Worm (Caenorhabditis elegans) whole organism, L1 larva: Measurements from ENCODE around the gene C50B6.3.
A peak's percentile ranks its signal among the peaks of the same experiment; 100 is the strongest.

Experiments used
- C04F5.9 ChIP-seq: sonication (generic microtip); optimal IDR thresholded peaks from 2 replicates; lab custom pipeline; 2016; ENCODE audit warnings: missing genetic modification characterization, missing compliant biosample characterization
- C16A3.4 ChIP-seq: fragments of 150-350 bp; optimal IDR thresholded peaks from 2 replicates; lab custom pipeline; 2014; ENCODE audit warnings: missing biosample characterization, missing genetic modification characterization
- C34B4.2 ChIP-seq: sonication (generic microtip); optimal IDR thresholded peaks from 2 replicates; lab custom pipeline; 2017; ENCODE audit warnings: mild to moderate bottlenecking, missing genetic modification characterization, missing compliant biosample characterization
- Y116A8C.19 ChIP-seq: sonication (generic microtip); optimal IDR thresholded peaks from 2 replicates; lab custom pipeline; 2016; ENCODE audit warnings: missing compliant biosample characterization, missing genetic modification characterization, borderline replicate concordance
- aha-1 ChIP-seq: fragments of 150-350 bp; optimal IDR thresholded peaks from 2 replicates; lab custom pipeline; 2014; ENCODE audit warnings: missing biosample characterization, missing genetic modification characterization
- ama-1 ChIP-seq: fragments of 150-350 bp; optimal IDR thresholded peaks from 2 replicates; lab custom pipeline; 2014
- ceh-63 ChIP-seq: fragments of 200-800 bp; sonication (Bioruptor generic); optimal IDR thresholded peaks from 2 replicates; lab custom pipeline; 2018; ENCODE audit warnings: mild to moderate bottlenecking, missing genetic modification characterization, missing compliant biosample characterization
- ceh-8 ChIP-seq: fragments of 200-800 bp; sonication (Bioruptor generic); optimal IDR thresholded peaks from 2 replicates; lab custom pipeline; 2018; ENCODE audit warnings: mild to moderate bottlenecking, missing genetic modification characterization, moderate library complexity, missing compliant biosample characterization
- ceh-88 ChIP-seq: fragments of 200-800 bp; sonication (Bioruptor generic); IDR thresholded peaks from 2 replicates; pipeline ENCODE4 v1.3.6; 2022; ENCODE audit warnings: missing genetic modification characterization, missing compliant biosample characterization
- ceh-90 ChIP-seq: sonication (generic microtip); optimal IDR thresholded peaks from 2 replicates; lab custom pipeline; 2016; ENCODE audit warnings: missing genetic modification characterization, missing compliant biosample characterization
- ces-1 ChIP-seq: fragments of 150-350 bp; optimal IDR thresholded peaks from 2 replicates; lab custom pipeline; 2014; ENCODE audit warnings: missing biosample characterization, missing genetic modification reagents, missing genetic modification characterization
- egl-13 ChIP-seq: sonication (generic microtip); optimal IDR thresholded peaks from 2 replicates; lab custom pipeline; 2016; ENCODE audit warnings: missing genotype, missing genetic modification reagents, missing genetic modification characterization, missing compliant biosample characterization
- elt-2 ChIP-seq: sonication (generic microtip); optimal IDR thresholded peaks from 2 replicates; lab custom pipeline; 2016; ENCODE audit warnings: missing genetic modification characterization, mild to moderate bottlenecking, inconsistent platforms, missing compliant biosample characterization, missing genetic modification reagents
- elt-3 ChIP-seq, 6 experiments: fragments of 150-350 bp in 1 of 6; sonication (generic microtip); optimal IDR thresholded peaks; 2 replicates each; lab custom pipeline; 2017 to 2018; ENCODE audit warnings: missing biosample characterization in 6 of 6, missing genetic modification characterization in 6 of 6, inconsistent platforms in 1 of 6
- fkh-4 ChIP-seq: sonication (generic microtip); optimal IDR thresholded peaks from 2 replicates; lab custom pipeline; 2016; ENCODE audit warnings: missing compliant biosample characterization, missing genetic modification characterization, borderline replicate concordance
- fos-1 ChIP-seq: fragments of 150-350 bp; optimal IDR thresholded peaks from 2 replicates; lab custom pipeline; 2014; ENCODE audit warnings: missing biosample characterization, missing genetic modification characterization
- hlh-4 ChIP-seq: sonication (generic microtip); optimal IDR thresholded peaks from 2 replicates; lab custom pipeline; 2016; ENCODE audit warnings: mild to moderate bottlenecking, missing genetic modification characterization, missing compliant biosample characterization
- hpl-2 ChIP-seq: fragments of 150-350 bp; optimal IDR thresholded peaks from 2 replicates; lab custom pipeline; 2014; ENCODE audit warnings: missing biosample characterization, missing genetic modification reagents, missing genetic modification characterization
- irx-1 ChIP-seq: sonication (generic microtip); optimal IDR thresholded peaks from 2 replicates; lab custom pipeline; 2016; ENCODE audit warnings: missing genetic modification characterization, missing compliant biosample characterization
- jun-1 ChIP-seq: fragments of 150-350 bp; optimal IDR thresholded peaks from 2 replicates; lab custom pipeline; 2014; ENCODE audit warnings: missing biosample characterization, missing genetic modification reagents, missing genetic modification characterization
- lin-13 ChIP-seq: fragments of 150-350 bp; optimal IDR thresholded peaks from 2 replicates; lab custom pipeline; 2014; ENCODE audit warnings: missing biosample characterization, missing genetic modification reagents, missing genetic modification characterization
- lin-14 ChIP-seq: fragments of 200-800 bp; sonication (Bioruptor generic); optimal IDR thresholded peaks from 2 replicates; lab custom pipeline; 2018; ENCODE audit warnings: mild to moderate bottlenecking, missing genetic modification characterization, moderate library complexity, missing compliant biosample characterization
- lin-15B ChIP-seq: fragments of 150-350 bp; sonication (generic microtip); optimal IDR thresholded peaks from 3 replicates; lab custom pipeline; 2014; ENCODE audit warnings: missing biosample characterization, missing genetic modification characterization
- lin-35 ChIP-seq, 2 experiments: fragments of 150-350 bp; optimal IDR thresholded peaks; 2 replicates each; lab custom pipeline; 2014; ENCODE audit warnings: missing biosample characterization in 2 of 2, missing genetic modification characterization in 2 of 2, missing genetic modification reagents in 2 of 2
- lin-39 ChIP-seq: fragments of 150-350 bp; optimal IDR thresholded peaks from 2 replicates; lab custom pipeline; 2014; ENCODE audit warnings: missing biosample characterization, missing genetic modification reagents, missing genetic modification characterization
- mab-9 ChIP-seq: fragments of 200-800 bp; sonication (Bioruptor generic); IDR thresholded peaks from 2 replicates; pipeline ENCODE4 v1.3.6; 2022; ENCODE audit warnings: missing genetic modification reagents, missing genetic modification characterization, missing compliant biosample characterization
- mdl-1 ChIP-seq, 2 experiments: fragments of 150-350 bp; optimal IDR thresholded peaks; 2 replicates each; lab custom pipeline; 2014 to 2017; ENCODE audit warnings: missing biosample characterization in 2 of 2, missing genetic modification characterization in 2 of 2, inconsistent platforms in 1 of 2
- mef-2 ChIP-seq: fragments of 150-350 bp; optimal IDR thresholded peaks from 2 replicates; lab custom pipeline; 2014; ENCODE audit warnings: missing biosample characterization, missing genetic modification characterization
- nhr-12 ChIP-seq: sonication (generic microtip); optimal IDR thresholded peaks from 2 replicates; lab custom pipeline; 2017; ENCODE audit warnings: missing biosample characterization, missing genetic modification characterization
- nhr-19 ChIP-seq: fragments of 200-800 bp; sonication (Bioruptor generic); conservative IDR thresholded peaks from 2 replicates; pipeline ENCODE4 v1.3.6; 2022; ENCODE audit warnings: missing genetic modification characterization, missing compliant biosample characterization
- nhr-20 ChIP-seq: sonication (generic microtip); optimal IDR thresholded peaks from 2 replicates; lab custom pipeline; 2016; ENCODE audit warnings: mild to moderate bottlenecking, missing genetic modification characterization, missing compliant biosample characterization
- nhr-28 ChIP-seq: fragments of 150-350 bp; optimal IDR thresholded peaks from 2 replicates; lab custom pipeline; 2014; ENCODE audit warnings: missing biosample characterization, missing genetic modification characterization
- nhr-71 ChIP-seq: sonication (generic microtip); optimal IDR thresholded peaks from 2 replicates; lab custom pipeline; 2016; ENCODE audit warnings: mild to moderate bottlenecking, missing genetic modification characterization, moderate library complexity, missing compliant biosample characterization
- nhr-76 ChIP-seq: sonication (generic microtip); optimal IDR thresholded peaks from 2 replicates; lab custom pipeline; 2017; ENCODE audit warnings: missing biosample characterization, missing genetic modification characterization
- nhr-77 ChIP-seq: fragments of 150-350 bp; optimal IDR thresholded peaks from 2 replicates; lab custom pipeline; 2014; ENCODE audit warnings: missing biosample characterization, missing genetic modification characterization
- nhr-84 ChIP-seq: sonication (generic microtip); optimal IDR thresholded peaks from 2 replicates; lab custom pipeline; 2017; ENCODE audit warnings: missing biosample characterization, missing genetic modification characterization
- nhr-90 ChIP-seq: sonication (generic microtip); optimal IDR thresholded peaks from 2 replicates; lab custom pipeline; 2016; ENCODE audit warnings: mild to moderate bottlenecking, missing genetic modification characterization, missing compliant biosample characterization; ENCODE audit not compliant: poor library complexity
- pag-3 ChIP-seq: sonication (generic microtip); optimal IDR thresholded peaks from 2 replicates; lab custom pipeline; 2017; ENCODE audit warnings: missing genetic modification characterization, mild to moderate bottlenecking, missing compliant biosample characterization, antibody characterized with exemption, borderline replicate concordance; ENCODE audit not compliant: insufficient read depth
- sox-4 ChIP-seq: sonication (generic microtip); optimal IDR thresholded peaks from 2 replicates; lab custom pipeline; 2016; ENCODE audit warnings: missing genetic modification characterization, missing compliant biosample characterization
- sptf-1 ChIP-seq: fragments of 150-350 bp; optimal IDR thresholded peaks from 2 replicates; lab custom pipeline; 2014; ENCODE audit warnings: missing biosample characterization, missing genetic modification characterization
- sup-37 ChIP-seq: fragments of 200-800 bp; sonication (Bioruptor generic); optimal IDR thresholded peaks from 2 replicates; lab custom pipeline; 2018; ENCODE audit warnings: mild to moderate bottlenecking, missing genetic modification characterization, missing compliant biosample characterization
- swsn-7 ChIP-seq: sonication (generic microtip); optimal IDR thresholded peaks from 2 replicates; lab custom pipeline; 2016; ENCODE audit warnings: missing genetic modification characterization, missing compliant biosample characterization
- tbx-2 ChIP-seq: sonication (generic microtip); optimal IDR thresholded peaks from 2 replicates; lab custom pipeline; 2016; ENCODE audit warnings: missing genetic modification characterization, missing compliant biosample characterization
- unc-130 ChIP-seq: fragments of 150-350 bp; optimal IDR thresholded peaks from 2 replicates; lab custom pipeline; 2017; ENCODE audit warnings: missing biosample characterization, missing genetic modification characterization, inconsistent platforms
- unc-30 ChIP-seq: sonication (generic microtip); optimal IDR thresholded peaks from 2 replicates; lab custom pipeline; 2017; ENCODE audit warnings: missing biosample characterization, missing genetic modification characterization
- unc-62 ChIP-seq: fragments of 150-350 bp; optimal IDR thresholded peaks from 2 replicates; lab custom pipeline; 2014; ENCODE audit warnings: missing biosample characterization, missing genetic modification reagents, missing genetic modification characterization
- unc-98 ChIP-seq: fragments of 200-800 bp; sonication (Bioruptor generic); IDR thresholded peaks from 2 replicates; pipeline ENCODE4 v1.3.6; 2022; ENCODE audit warnings: missing genetic modification characterization, missing compliant biosample characterization
- xbp-1 ChIP-seq: sonication (generic microtip); optimal IDR thresholded peaks from 2 replicates; lab custom pipeline; 2016; ENCODE audit warnings: missing genetic modification characterization, missing compliant biosample characterization
- zag-1 ChIP-seq: fragments of 150-350 bp; optimal IDR thresholded peaks from 2 replicates; lab custom pipeline; 2014; ENCODE audit warnings: missing biosample characterization, missing genetic modification characterization
- zip-4 ChIP-seq: fragments of 200-800 bp; sonication (Bioruptor generic); optimal IDR thresholded peaks from 2 replicates; lab custom pipeline; 2018; ENCODE audit warnings: mild to moderate bottlenecking, missing genetic modification characterization, moderate library complexity, missing compliant biosample characterization
- ztf-11 ChIP-seq, 2 experiments: sonication (generic microtip); optimal IDR thresholded peaks; 2 replicates each; lab custom pipeline; 2016 to 2017; ENCODE audit warnings: missing genetic modification characterization in 2 of 2, missing biosample characterization in 1 of 2, missing compliant biosample characterization in 1 of 2
- ztf-4 ChIP-seq: fragments of 150-350 bp; optimal IDR thresholded peaks from 2 replicates; lab custom pipeline; 2014; ENCODE audit warnings: missing biosample characterization, missing genetic modification characterization

The C50B6.3 gene

ce11 chrV:13313045-13313623 is at the start of gene C50B6.3:
TSS of gene C50B6.3 (plus strand) at chrV:13313573.
- no peak for TF ChIP-seq unc-62 (GFP tag; lab: Kevin White, UChicago)
- peak; percentile 92 for TF ChIP-seq swsn-7 (tag; lab: Kevin White, UChicago)
- TF ChIP-seq C16A3.4 (tag; lab: Kevin White, UChicago) = peak; percentile 83
- peak; percentile 80 for TF ChIP-seq mab-9 (GFP tag; lab: Robert Waterston, UW)
- peak; percentile 93 for TF ChIP-seq nhr-90 (tag; lab: Kevin White, UChicago)
- TF ChIP-seq ceh-8 (GFP tag; lab: Kevin White, UChicago) = peak; percentile 84
- peak; percentile 47 for TF ChIP-seq zag-1 (tag; lab: Kevin White, UChicago)
- TF ChIP-seq nhr-12 (tag; lab: Kevin White, UChicago) = no peak
- peak; percentile 93 for TF ChIP-seq egl-13 (tag; lab: Kevin White, UChicago)
- peak; percentile 97 for TF ChIP-seq fkh-4 (tag; lab: Kevin White, UChicago)
- TF ChIP-seq Y116A8C.19 (tag; lab: Kevin White, UChicago) = peak; percentile 81
- TF ChIP-seq nhr-71 (tag; lab: Kevin White, UChicago) = peak; percentile 95
- TF ChIP-seq jun-1 (tag; lab: Kevin White, UChicago) = peak; percentile 42
- TF ChIP-seq tbx-2 = peak; percentile 95
- peak; percentile 84 for TF ChIP-seq unc-130 (tag; lab: Kevin White, UChicago)
- TF ChIP-seq pag-3 (tag; lab: Kevin White, UChicago) = no peak
- peak; percentile 66 for TF ChIP-seq zip-4
- TF ChIP-seq mef-2 (tag; lab: Kevin White, UChicago) = no peak
- peak; percentile 64 for TF ChIP-seq lin-39 (tag; lab: Kevin White, UChicago)
- peak; percentile 93 for TF ChIP-seq nhr-19 (GFP tag; lab: Robert Waterston, UW)
- peak; percentile 86 for TF ChIP-seq C04F5.9
- peak; percentile 80 for TF ChIP-seq hlh-4
- peak; percentile 78 for TF ChIP-seq ztf-4 (tag; lab: Kevin White, UChicago)
- no peak for TF ChIP-seq ama-1 (lab: Kevin White, UChicago)
- TF ChIP-seq sptf-1 (tag; lab: Kevin White, UChicago) = no peak
- TF ChIP-seq ceh-63 (GFP tag; lab: Kevin White, UChicago) = peak; percentile 69
- no peak for TF ChIP-seq unc-30 (tag; lab: Kevin White, UChicago)
- peak in 2 of 6 experiments; percentile 76 to 82 for TF ChIP-seq elt-3 (tag; optimal IDR thresholded peaks at IDR 0.05; lab: Kevin White, UChicago)
- peak; percentile 85 to 86 for TF ChIP-seq lin-35 (GFP tag; optimal IDR thresholded peaks at IDR 0.05; lab: Kevin White, UChicago)
- peak; percentile 68; the same call in 1 of the 2 replicates for TF ChIP-seq ceh-88 (GFP tag; lab: Robert Waterston, UW)
- TF ChIP-seq lin-15B = peak; percentile 87
- peak; percentile 79 for TF ChIP-seq lin-13
- TF ChIP-seq nhr-77 (tag; lab: Kevin White, UChicago) = peak; percentile 53
- peak; percentile 73 for TF ChIP-seq unc-98 (GFP tag; lab: Robert Waterston, UW)
- no peak for TF ChIP-seq aha-1 (tag; lab: Kevin White, UChicago)
- no peak for TF ChIP-seq nhr-84
- no peak for TF ChIP-seq nhr-76 (tag; lab: Kevin White, UChicago)
- TF ChIP-seq elt-2 (tag; lab: Kevin White, UChicago) = peak; percentile 63
- TF ChIP-seq nhr-20 (tag; lab: Kevin White, UChicago) = peak; percentile 95
- TF ChIP-seq sup-37 (GFP tag; lab: Kevin White, UChicago) = no peak
- TF ChIP-seq xbp-1 (tag; lab: Kevin White, UChicago) = peak; percentile 92
- peak in 1 of 2 experiments; percentile 58 for TF ChIP-seq mdl-1 (tag; optimal IDR thresholded peaks at IDR 0.05; lab: Kevin White, UChicago)
- TF ChIP-seq sox-4 (tag; lab: Kevin White, UChicago) = peak; percentile 94
- peak; percentile 91 for TF ChIP-seq irx-1 (tag; lab: Kevin White, UChicago)
- peak in 1 of 2 experiments; percentile 97 for TF ChIP-seq ztf-11 (tag; optimal IDR thresholded peaks at IDR 0.05; lab: Kevin White, UChicago)
- no peak for TF ChIP-seq hpl-2
- TF ChIP-seq ceh-90 = peak; percentile 91
- peak; percentile 74 for TF ChIP-seq fos-1
- no peak for TF ChIP-seq ces-1 (GFP tag; lab: Kevin White, UChicago)
- TF ChIP-seq nhr-28 = no peak
- TF ChIP-seq lin-14 (GFP tag; lab: Kevin White, UChicago) = peak; percentile 90
- no peak for TF ChIP-seq C34B4.2 (tag; lab: Kevin White, UChicago)
